Fruit fly (Drosophila melanogaster): Measurements from ENCODE around the gene ND-42.

Gene ND-42

dm6 chr3R:22049134-22049796 is 21.8 kb downstream of the ND-42 start (continued):
- peak; percentile 52 for TF ChIP-seq Jarid2 (GFP tag; optimal IDR thresholded peaks at IDR 0.05)
- TF ChIP-seq Dref (GFP tag; IDR thresholded peaks at IDR 0.05): no peak
- no peak for TF ChIP-seq Usf (GFP tag; optimal IDR thresholded peaks at IDR 0.05)
- peak; percentile 70 for TF ChIP-seq wor (GFP tag; IDR thresholded peaks at IDR 0.05)
- peak; percentile 69 for TF ChIP-seq Antp (GFP tag; optimal IDR thresholded peaks at IDR 0.05)
- peak; percentile 45 for TF ChIP-seq CG8290 (GFP tag; optimal IDR thresholded peaks at IDR 0.05)
- TF ChIP-seq CG8290 (tag; optimal IDR thresholded peaks at IDR 0.05): peak in 1 of 2 experiments; percentile 86
- no peak for TF ChIP-seq ato (GFP tag; IDR thresholded peaks at IDR 0.05; ENCODE audit: partially characterized antibody)
- no peak for TF ChIP-seq fd102C (GFP tag; optimal IDR thresholded peaks at IDR 0.05)
- TF ChIP-seq cato (GFP tag; optimal IDR thresholded peaks at IDR 0.05; ENCODE audit: borderline replicate concordance): peak; percentile 50
- TF ChIP-seq nerfin-2 (GFP tag; IDR thresholded peaks at IDR 0.05; ENCODE audit: partially characterized antibody): no peak
- TF ChIP-seq CG3995 (GFP tag; optimal IDR thresholded peaks at IDR 0.05): no peak
- TF ChIP-seq bab2 (GFP tag; optimal IDR thresholded peaks at IDR 0.05): peak; percentile 72
- TF ChIP-seq tup (GFP tag; optimal IDR thresholded peaks at IDR 0.05): peak; percentile 73
- peak; percentile 71 for TF ChIP-seq CG13894 (tag; optimal IDR thresholded peaks at IDR 0.05)
- no peak for TF ChIP-seq p53 (GFP tag; optimal IDR thresholded peaks at IDR 0.05)
- TF ChIP-seq gt (GFP tag; IDR thresholded peaks at IDR 0.05): peak; percentile 15; the same call in 1 of the 2 replicates
- peak; percentile 92 for TF ChIP-seq CG12769 (tag; optimal IDR thresholded peaks at IDR 0.05)
- peak; percentile 80 for TF ChIP-seq sim (GFP tag; IDR thresholded peaks at IDR 0.05)
- TF ChIP-seq Doc3 (GFP tag; IDR thresholded peaks at IDR 0.05; ENCODE audit: partially characterized antibody): no peak
- peak; percentile 65 for TF ChIP-seq Spps (tag; optimal IDR thresholded peaks at IDR 0.05)
- TF ChIP-seq CG15479 (GFP tag; optimal IDR thresholded peaks at IDR 0.05): no peak
- TF ChIP-seq Kr (GFP tag; optimal IDR thresholded peaks at IDR 0.05): no peak
- TF ChIP-seq CG7963 (GFP tag; IDR thresholded peaks at IDR 0.05; ENCODE audit: partially characterized antibody): no peak
- no peak for TF ChIP-seq CG14860 (GFP tag; IDR thresholded peaks at IDR 0.05; ENCODE audit: partially characterized antibody)
- no peak for TF ChIP-seq dan (GFP tag; IDR thresholded peaks at IDR 0.05)
- TF ChIP-seq tll (GFP tag; optimal IDR thresholded peaks at IDR 0.05): no peak
- peak; percentile 68 for TF ChIP-seq kah (GFP tag; optimal IDR thresholded peaks at IDR 0.05)
- TF ChIP-seq CG2889 (GFP tag; IDR thresholded peaks at IDR 0.05): peak; percentile 46; the same call in 2 of the 3 replicates
- peak; percentile 55 for TF ChIP-seq CG10147 (GFP tag; optimal IDR thresholded peaks at IDR 0.05)
- TF ChIP-seq E2f1 (GFP tag; IDR thresholded peaks at IDR 0.05): peak; percentile 82
- no peak for TF ChIP-seq yki (optimal IDR thresholded peaks at IDR 0.05)
- TF ChIP-seq klu (GFP tag; IDR thresholded peaks at IDR 0.05): peak; percentile 66
- peak; percentile 76 for TF ChIP-seq H15 (GFP tag; IDR thresholded peaks at IDR 0.05)
- peak; percentile 92 for TF ChIP-seq Ets65A (GFP tag)
- peak in 1 of 2 experiments; percentile 20 for TF ChIP-seq crp (GFP tag; optimal IDR thresholded peaks at IDR 0.05)
- TF ChIP-seq grau (tag; optimal IDR thresholded peaks at IDR 0.05): peak; percentile 80
- peak; percentile 68 for TF ChIP-seq pum (GFP tag; optimal IDR thresholded peaks at IDR 0.05)
- peak; percentile 69 for TF ChIP-seq pho (GFP tag; optimal IDR thresholded peaks at IDR 0.05)
- TF ChIP-seq CG14441 (GFP tag; IDR thresholded peaks at IDR 0.05): peak; percentile 84
- peak; percentile 69 for TF ChIP-seq CG13296 (GFP tag; optimal IDR thresholded peaks at IDR 0.05)
- peak; percentile 66; the same call in 1 of the 2 replicates for TF ChIP-seq CG8765 (GFP tag; IDR thresholded peaks at IDR 0.05)
- no peak for TF ChIP-seq CG34224 (GFP tag; IDR thresholded peaks at IDR 0.05; ENCODE audit: partially characterized antibody)
- no peak for TF ChIP-seq Sry-β (GFP tag; optimal IDR thresholded peaks at IDR 0.05)
- peak; percentile 76 for TF ChIP-seq CG4424 (GFP tag; optimal IDR thresholded peaks at IDR 0.05)
- TF ChIP-seq Lhr (GFP tag; optimal IDR thresholded peaks at IDR 0.05): peak; percentile 14
- TF ChIP-seq CG17328 (GFP tag; IDR thresholded peaks at IDR 0.05): peak; percentile 75
- TF ChIP-seq CG31441 (GFP tag; IDR thresholded peaks at IDR 0.05): peak; percentile 71
- TF ChIP-seq mirr (GFP tag; optimal IDR thresholded peaks at IDR 0.05): no peak
- TF ChIP-seq CG8388 (GFP tag; optimal IDR thresholded peaks at IDR 0.05): peak; percentile 80

All from whole organism, embryonic.